Worm (Caenorhabditis elegans) whole organism, L1 larva: ENCODE results near the gene srg-69.
A peak's percentile ranks its signal among the peaks of the same experiment; 100 is the strongest.

ENCODE experiments used
- C04F5.9 ChIP-seq: sonication (generic microtip); optimal IDR thresholded peaks from 2 replicates; lab custom pipeline; 2016; ENCODE audit warnings: missing genetic modification characterization, missing compliant biosample characterization
- C16A3.4 ChIP-seq: fragments of 150-350 bp; optimal IDR thresholded peaks from 2 replicates; lab custom pipeline; 2014; ENCODE audit warnings: missing biosample characterization, missing genetic modification characterization
- alr-1 ChIP-seq: fragments of 200-800 bp; sonication (Bioruptor generic); optimal IDR thresholded peaks from 2 replicates; lab custom pipeline; 2018; ENCODE audit warnings: borderline replicate concordance, mild to moderate bottlenecking, missing genetic modification characterization, missing compliant biosample characterization
- ama-1 ChIP-seq: fragments of 150-350 bp; optimal IDR thresholded peaks from 2 replicates; lab custom pipeline; 2014
- ceh-90 ChIP-seq: sonication (generic microtip); optimal IDR thresholded peaks from 2 replicates; lab custom pipeline; 2016; ENCODE audit warnings: missing genetic modification characterization, missing compliant biosample characterization
- ces-1 ChIP-seq: fragments of 150-350 bp; optimal IDR thresholded peaks from 2 replicates; lab custom pipeline; 2014; ENCODE audit warnings: missing biosample characterization, missing genetic modification reagents, missing genetic modification characterization
- dpl-1 ChIP-seq, 3 experiments: fragments of 150-350 bp in 2 of 3; sonication (generic microtip) in 1 of 3; optimal IDR thresholded peaks; 2 replicates each; lab custom pipeline; 2014 to 2017; ENCODE audit warnings: missing biosample characterization in 3 of 3, missing genetic modification characterization in 3 of 3, missing genetic modification reagents in 3 of 3
- egl-13 ChIP-seq: sonication (generic microtip); optimal IDR thresholded peaks from 2 replicates; lab custom pipeline; 2016; ENCODE audit warnings: missing genotype, missing genetic modification reagents, missing genetic modification characterization, missing compliant biosample characterization
- elt-2 ChIP-seq: sonication (generic microtip); optimal IDR thresholded peaks from 2 replicates; lab custom pipeline; 2016; ENCODE audit warnings: missing genetic modification characterization, mild to moderate bottlenecking, inconsistent platforms, missing compliant biosample characterization, missing genetic modification reagents
- elt-3 ChIP-seq, 6 experiments: fragments of 150-350 bp in 1 of 6; sonication (generic microtip); optimal IDR thresholded peaks; 2 replicates each; lab custom pipeline; 2017 to 2018; ENCODE audit warnings: missing biosample characterization in 6 of 6, missing genetic modification characterization in 6 of 6, inconsistent platforms in 1 of 6
- fkh-8 ChIP-seq: sonication (generic microtip); optimal IDR thresholded peaks from 2 replicates; lab custom pipeline; 2016; ENCODE audit warnings: mild to moderate bottlenecking, missing genetic modification characterization, missing compliant biosample characterization
- fos-1 ChIP-seq: fragments of 150-350 bp; optimal IDR thresholded peaks from 2 replicates; lab custom pipeline; 2014; ENCODE audit warnings: missing biosample characterization, missing genetic modification characterization
- hlh-17 ChIP-seq: fragments of 200-800 bp; sonication (Bioruptor generic); optimal IDR thresholded peaks from 2 replicates; lab custom pipeline; 2018; ENCODE audit warnings: missing genetic modification characterization, mild to moderate bottlenecking, missing compliant biosample characterization, moderate library complexity, borderline replicate concordance
- irx-1 ChIP-seq: sonication (generic microtip); optimal IDR thresholded peaks from 2 replicates; lab custom pipeline; 2016; ENCODE audit warnings: missing genetic modification characterization, missing compliant biosample characterization
- isw-1 ChIP-seq: fragments of 200-800 bp; sonication (Bioruptor generic); IDR thresholded peaks from 2 replicates; pipeline ENCODE4 v1.3.6; 2022; ENCODE audit warnings: missing genetic modification characterization, missing compliant biosample characterization
- jun-1 ChIP-seq: fragments of 150-350 bp; optimal IDR thresholded peaks from 2 replicates; lab custom pipeline; 2014; ENCODE audit warnings: missing biosample characterization, missing genetic modification reagents, missing genetic modification characterization
- lin-14 ChIP-seq: fragments of 200-800 bp; sonication (Bioruptor generic); optimal IDR thresholded peaks from 2 replicates; lab custom pipeline; 2018; ENCODE audit warnings: mild to moderate bottlenecking, missing genetic modification characterization, moderate library complexity, missing compliant biosample characterization
- lin-15B ChIP-seq: fragments of 150-350 bp; sonication (generic microtip); optimal IDR thresholded peaks from 3 replicates; lab custom pipeline; 2014; ENCODE audit warnings: missing biosample characterization, missing genetic modification characterization
- lin-35 ChIP-seq, 2 experiments: fragments of 150-350 bp; optimal IDR thresholded peaks; 2 replicates each; lab custom pipeline; 2014; ENCODE audit warnings: missing biosample characterization in 2 of 2, missing genetic modification characterization in 2 of 2, missing genetic modification reagents in 2 of 2
- lsy-2 ChIP-seq, 2 experiments: fragments of 150-350 bp; optimal IDR thresholded peaks; 2 replicates each; lab custom pipeline; 2014; ENCODE audit warnings: missing biosample characterization in 2 of 2, missing genetic modification characterization in 2 of 2
- mab-9 ChIP-seq: fragments of 200-800 bp; sonication (Bioruptor generic); IDR thresholded peaks from 2 replicates; pipeline ENCODE4 v1.3.6; 2022; ENCODE audit warnings: missing genetic modification reagents, missing genetic modification characterization, missing compliant biosample characterization
- mep-1 ChIP-seq: fragments of 150-350 bp; optimal IDR thresholded peaks from 2 replicates; lab custom pipeline; 2014; ENCODE audit warnings: missing biosample characterization, missing genetic modification characterization
- nhr-11 ChIP-seq: fragments of 150-350 bp; optimal IDR thresholded peaks from 2 replicates; lab custom pipeline; 2014; ENCODE audit warnings: missing biosample characterization, missing genetic modification characterization
- nhr-12 ChIP-seq: sonication (generic microtip); optimal IDR thresholded peaks from 2 replicates; lab custom pipeline; 2017; ENCODE audit warnings: missing biosample characterization, missing genetic modification characterization
- nhr-19 ChIP-seq: fragments of 200-800 bp; sonication (Bioruptor generic); conservative IDR thresholded peaks from 2 replicates; pipeline ENCODE4 v1.3.6; 2022; ENCODE audit warnings: missing genetic modification characterization, missing compliant biosample characterization
- nhr-20 ChIP-seq: sonication (generic microtip); optimal IDR thresholded peaks from 2 replicates; lab custom pipeline; 2016; ENCODE audit warnings: mild to moderate bottlenecking, missing genetic modification characterization, missing compliant biosample characterization
- nhr-76 ChIP-seq: sonication (generic microtip); optimal IDR thresholded peaks from 2 replicates; lab custom pipeline; 2017; ENCODE audit warnings: missing biosample characterization, missing genetic modification characterization
- nhr-90 ChIP-seq: sonication (generic microtip); optimal IDR thresholded peaks from 2 replicates; lab custom pipeline; 2016; ENCODE audit warnings: mild to moderate bottlenecking, missing genetic modification characterization, missing compliant biosample characterization; ENCODE audit not compliant: poor library complexity
- pag-3 ChIP-seq: sonication (generic microtip); optimal IDR thresholded peaks from 2 replicates; lab custom pipeline; 2017; ENCODE audit warnings: missing genetic modification characterization, mild to moderate bottlenecking, missing compliant biosample characterization, antibody characterized with exemption, borderline replicate concordance; ENCODE audit not compliant: insufficient read depth
- pqm-1 ChIP-seq: sonication (generic microtip); optimal IDR thresholded peaks from 3 replicates; lab custom pipeline; 2017; ENCODE audit warnings: missing biosample characterization, missing genetic modification characterization
- snu-23 ChIP-seq: sonication (generic microtip); optimal IDR thresholded peaks from 2 replicates; lab custom pipeline; 2016; ENCODE audit warnings: missing genetic modification characterization, missing compliant biosample characterization
- sox-4 ChIP-seq: sonication (generic microtip); optimal IDR thresholded peaks from 2 replicates; lab custom pipeline; 2016; ENCODE audit warnings: missing genetic modification characterization, missing compliant biosample characterization
- sup-37 ChIP-seq: fragments of 200-800 bp; sonication (Bioruptor generic); optimal IDR thresholded peaks from 2 replicates; lab custom pipeline; 2018; ENCODE audit warnings: mild to moderate bottlenecking, missing genetic modification characterization, missing compliant biosample characterization
- swsn-7 ChIP-seq: sonication (generic microtip); optimal IDR thresholded peaks from 2 replicates; lab custom pipeline; 2016; ENCODE audit warnings: missing genetic modification characterization, missing compliant biosample characterization
- unc-30 ChIP-seq: sonication (generic microtip); optimal IDR thresholded peaks from 2 replicates; lab custom pipeline; 2017; ENCODE audit warnings: missing biosample characterization, missing genetic modification characterization
- unc-86 ChIP-seq: sonication (generic microtip); optimal IDR thresholded peaks from 2 replicates; lab custom pipeline; 2016; ENCODE audit warnings: missing genetic modification characterization, missing compliant biosample characterization
- unc-98 ChIP-seq: fragments of 200-800 bp; sonication (Bioruptor generic); IDR thresholded peaks from 2 replicates; pipeline ENCODE4 v1.3.6; 2022; ENCODE audit warnings: missing genetic modification characterization, missing compliant biosample characterization
- zag-1 ChIP-seq: fragments of 150-350 bp; optimal IDR thresholded peaks from 2 replicates; lab custom pipeline; 2014; ENCODE audit warnings: missing biosample characterization, missing genetic modification characterization
- zip-4 ChIP-seq: fragments of 200-800 bp; sonication (Bioruptor generic); optimal IDR thresholded peaks from 2 replicates; lab custom pipeline; 2018; ENCODE audit warnings: mild to moderate bottlenecking, missing genetic modification characterization, moderate library complexity, missing compliant biosample characterization
- ztf-11 ChIP-seq, 2 experiments: sonication (generic microtip); optimal IDR thresholded peaks; 2 replicates each; lab custom pipeline; 2016 to 2017; ENCODE audit warnings: missing genetic modification characterization in 2 of 2, missing biosample characterization in 1 of 2, missing compliant biosample characterization in 1 of 2
- ztf-4 ChIP-seq: fragments of 150-350 bp; optimal IDR thresholded peaks from 2 replicates; lab custom pipeline; 2014; ENCODE audit warnings: missing biosample characterization, missing genetic modification characterization

srg-69 gene

ce11 chrII:5359252-5359651 lies 3.8 kb downstream of the srg-69 start, which contains the start of gene sec-6:
Gene sec-6 (plus strand): TSS chrII:5359552.
- TF ChIP-seq dpl-1 (GFP tag; optimal IDR thresholded peaks at IDR 0.05; lab: Kevin White, UChicago) (no peak), pag-3 (tag; lab: Kevin White, UChicago) (no peak), unc-86 (tag; lab: Kevin White, UChicago) (no peak)

- TF ChIP-seq sox-4: no peak
- TF ChIP-seq irx-1: no peak
- no peak for TF ChIP-seq lin-35 (GFP tag; optimal IDR thresholded peaks at IDR 0.05; lab: Kevin White, UChicago)
- no peak for TF ChIP-seq nhr-19 (GFP tag; lab: Robert Waterston, UW)
- no peak for TF ChIP-seq lin-15B (tag; lab: Kevin White, UChicago)
- no peak for TF ChIP-seq nhr-11 (tag; lab: Kevin White, UChicago)
- TF ChIP-seq unc-30 (tag; lab: Kevin White, UChicago): no peak
- TF ChIP-seq ztf-11 (tag; optimal IDR thresholded peaks at IDR 0.05; lab: Kevin White, UChicago): no peak
- TF ChIP-seq fos-1 (tag; lab: Kevin White, UChicago): no peak
These were observed 9.0 kb downstream of the srg-69 start for ce11 chrII:5364516-5364915.

- TF ChIP-seq alr-1 (tag; lab: Kevin White, UChicago) (no peak), lin-14 (GFP tag; lab: Kevin White, UChicago) (peak; percentile 9)
These were observed 10.2 kb downstream of the srg-69 start, which contains the start of gene F09E5.16 for ce11 chrII:5365645-5366044. Gene F09E5.16 (minus strand): TSS chrII:5365745.

- TF ChIP-seq fkh-8 (tag; lab: Kevin White, UChicago) (no peak), zag-1 (no peak)
These were observed 15.2 kb downstream of the srg-69 start, which contains the start of gene F09E5.12 for ce11 chrII:5370641-5371040. Gene F09E5.12 (minus strand): TSS chrII:5370741.

ce11 chrII:5373275-5374047 lies 18.0 kb downstream of the srg-69 start, which contains the start of the genes agt-2 and F09E5.3:
Gene agt-2 (minus strand): TSS chrII:5373827.
Gene F09E5.3 (plus strand): TSS chrII:5373997.
- TF ChIP-seq lin-35 (GFP tag; optimal IDR thresholded peaks at IDR 0.05; lab: Kevin White, UChicago) (peak; percentile 93), elt-3 (tag; optimal IDR thresholded peaks at IDR 0.05; lab: Kevin White, UChicago) (peak in 3 of 6 experiments; percentile 43 to 81 (median 77)), pqm-1 (tag; lab: Kevin White, UChicago) (no peak), unc-86 (tag; lab: Kevin White, UChicago) (peak; percentile 93), jun-1 (tag; lab: Kevin White, UChicago) (peak; percentile 89), unc-30 (tag; lab: Kevin White, UChicago) (no peak), alr-1 (tag; lab: Kevin White, UChicago) (no peak), mep-1 (tag; lab: Kevin White, UChicago) (peak; percentile 98), C16A3.4 (peak; percentile 95), egl-13 (peak; percentile 84), sox-4 (peak; percentile 77), unc-98 (no peak), dpl-1 (GFP tag; optimal IDR thresholded peaks at IDR 0.05; lab: Kevin White, UChicago) (peak; percentile 88 to 91 (median 90)), lsy-2 (tag; optimal IDR thresholded peaks at IDR 0.05; lab: Kevin White, UChicago) (peak; percentile 95 to 97), ztf-4 (tag; lab: Kevin White, UChicago) (peak; percentile 91), pag-3 (tag; lab: Kevin White, UChicago) (no peak), ces-1 (GFP tag; lab: Kevin White, UChicago) (no peak), nhr-20 (tag; lab: Kevin White, UChicago) (peak; percentile 95), nhr-90 (tag; lab: Kevin White, UChicago) (peak; percentile 91), isw-1 (GFP tag; lab: Robert Waterston, UW) (peak; percentile 86), C04F5.9 (tag; lab: Kevin White, UChicago) (peak; percentile 81), zip-4 (peak; percentile 81), ama-1 (lab: Kevin White, UChicago) (peak; percentile 86), ceh-90 (tag; lab: Kevin White, UChicago) (peak; percentile 37), nhr-76 (tag; lab: Kevin White, UChicago) (no peak), nhr-12 (tag; lab: Kevin White, UChicago) (no peak), snu-23 (peak; percentile 98), swsn-7 (tag; lab: Kevin White, UChicago) (peak; percentile 96), hlh-17 (no peak), mab-9 (GFP tag; lab: Robert Waterston, UW) (peak; percentile 88), sup-37 (GFP tag; lab: Kevin White, UChicago) (peak; percentile 79), elt-2 (tag; lab: Kevin White, UChicago) (peak; percentile 82)
